Worm (Caenorhabditis elegans) whole organism, young adult: Measurements from ENCODE around the gene frl-1.

ENCODE experiments used
- F22D6.2 ChIP-seq: sonication (generic microtip); optimal IDR thresholded peaks from 2 replicates; lab custom pipeline; 2016; ENCODE audit warnings: mild to moderate bottlenecking, missing genetic modification characterization, missing compliant biosample characterization
- F33H1.4 ChIP-seq: fragments of 200-800 bp; sonication (Bioruptor generic); IDR thresholded peaks from 2 replicates; pipeline ENCODE4 v1.3.6; 2022; ENCODE audit warnings: missing genetic modification reagents, missing genetic modification characterization, missing compliant biosample characterization
- F52B5.7 ChIP-seq: sonication (generic microtip); optimal IDR thresholded peaks from 2 replicates; lab custom pipeline; 2016; ENCODE audit warnings: mild to moderate bottlenecking, missing genetic modification characterization, missing compliant biosample characterization
- F57C9.4 ChIP-seq: sonication (generic microtip); optimal IDR thresholded peaks from 2 replicates; lab custom pipeline; 2017; ENCODE audit warnings: mild to moderate bottlenecking, missing genetic modification characterization, missing compliant biosample characterization
- K11D2.4 ChIP-seq: fragments of 200-800 bp; sonication (Bioruptor generic); IDR thresholded peaks from 2 replicates; pipeline ENCODE4 v1.3.6; 2022; ENCODE audit warnings: missing genetic modification reagents, missing genetic modification characterization, missing compliant biosample characterization
- K12H6.12 ChIP-seq: fragments of 200-800 bp; sonication (Bioruptor generic); optimal IDR thresholded peaks from 2 replicates; lab custom pipeline; 2018; ENCODE audit warnings: mild to moderate bottlenecking, missing genetic modification characterization, missing compliant biosample characterization
- Y53F4B.3 ChIP-seq: fragments of 200-800 bp; sonication (Bioruptor generic); IDR thresholded peaks from 2 replicates; pipeline ENCODE4 v1.3.6; 2022; ENCODE audit warnings: missing genetic modification reagents, missing genetic modification characterization, missing compliant biosample characterization
- Y56A3A.18 ChIP-seq: fragments of 200-800 bp; sonication (Bioruptor generic); IDR thresholded peaks from 2 replicates; pipeline ENCODE4 v1.3.6; 2022; ENCODE audit warnings: missing genetic modification reagents, missing genetic modification characterization, missing compliant biosample characterization
- Y95B8A.8 ChIP-seq: fragments of 200-800 bp; sonication (Bioruptor generic); IDR thresholded peaks from 2 replicates; pipeline ENCODE4 v1.3.6; 2022; ENCODE audit warnings: missing genetic modification reagents, missing genetic modification characterization, missing compliant biosample characterization
- attf-6 ChIP-seq: fragments of 200-800 bp; sonication (Bioruptor generic); IDR thresholded peaks from 2 replicates; pipeline ENCODE4 v1.3.6; 2022; ENCODE audit warnings: missing genetic modification reagents, missing genetic modification characterization, missing compliant biosample characterization
- ceh-27 ChIP-seq: fragments of 200-800 bp; sonication (Bioruptor generic); optimal IDR thresholded peaks from 2 replicates; lab custom pipeline; 2018; ENCODE audit warnings: mild to moderate bottlenecking, missing genetic modification characterization, moderate library complexity, missing compliant biosample characterization
- ceh-40 ChIP-seq: fragments of 200-800 bp; sonication (Bioruptor generic); IDR thresholded peaks from 2 replicates; pipeline ENCODE4 v1.3.6; 2022; ENCODE audit warnings: missing genetic modification characterization, missing compliant biosample characterization
- ceh-91 ChIP-seq: fragments of 200-800 bp; sonication (Bioruptor generic); IDR thresholded peaks from 2 replicates; pipeline ENCODE4 v1.3.6; 2022; ENCODE audit warnings: missing genetic modification reagents, missing genetic modification characterization, missing compliant biosample characterization
- die-1 ChIP-seq: sonication (generic microtip); optimal IDR thresholded peaks from 2 replicates; lab custom pipeline; 2016; ENCODE audit warnings: missing genotype, mild to moderate bottlenecking, missing genetic modification characterization, missing compliant biosample characterization
- dpff-1 ChIP-seq: sonication (generic microtip); optimal IDR thresholded peaks from 2 replicates; lab custom pipeline; 2017; ENCODE audit warnings: mild to moderate bottlenecking, missing genetic modification characterization, missing compliant biosample characterization
- ets-4 ChIP-seq: fragments of 200-800 bp; sonication (Bioruptor generic); optimal IDR thresholded peaks from 2 replicates; lab custom pipeline; 2018; ENCODE audit warnings: mild to moderate bottlenecking, missing genetic modification characterization, missing compliant biosample characterization
- gei-17 ChIP-seq: fragments of 200-800 bp; sonication (Bioruptor generic); optimal IDR thresholded peaks from 2 replicates; lab custom pipeline; 2018; ENCODE audit warnings: mild to moderate bottlenecking, missing genetic modification characterization, missing compliant biosample characterization
- hlh-12 ChIP-seq: sonication (generic microtip); optimal IDR thresholded peaks from 2 replicates; lab custom pipeline; 2016; ENCODE audit warnings: missing genetic modification characterization, missing compliant biosample characterization
- hmg-1.2 ChIP-seq: fragments of 200-800 bp; sonication (Bioruptor generic); IDR thresholded peaks from 2 replicates; pipeline ENCODE4 v1.3.6; 2022; ENCODE audit warnings: missing genetic modification reagents, missing genetic modification characterization, missing compliant biosample characterization
- hrde-1 ChIP-seq: sonication (generic microtip); optimal IDR thresholded peaks from 2 replicates; lab custom pipeline; 2016; ENCODE audit warnings: missing genetic modification characterization, mild to moderate bottlenecking, missing compliant biosample characterization, moderate library complexity, missing genotype, missing genetic modification reagents, borderline replicate concordance
- lag-1 ChIP-seq: fragments of 200-800 bp; sonication (Bioruptor generic); IDR thresholded peaks from 2 replicates; pipeline ENCODE4 v1.3.6; 2022; ENCODE audit warnings: missing genetic modification reagents, missing genetic modification characterization, missing compliant biosample characterization
- lin-35 ChIP-seq, 3 experiments: fragments of 150-350 bp in 2 of 3; sonication (generic microtip) in 1 of 3; optimal IDR thresholded peaks; 2 replicates each; lab custom pipeline; 2014 to 2018; ENCODE audit warnings: missing biosample characterization in 3 of 3, missing genetic modification characterization in 3 of 3, missing genetic modification reagents in 3 of 3
- lin-40 ChIP-seq: sonication (generic microtip); optimal IDR thresholded peaks from 2 replicates; lab custom pipeline; 2016; ENCODE audit warnings: missing genetic modification characterization, mild to moderate bottlenecking, missing compliant biosample characterization, missing genotype, missing genetic modification reagents
- lsl-1 ChIP-seq: fragments of 200-800 bp; sonication (Bioruptor generic); optimal IDR thresholded peaks from 2 replicates; lab custom pipeline; 2018; ENCODE audit warnings: mild to moderate bottlenecking, missing genetic modification characterization, moderate library complexity, missing compliant biosample characterization
- mcd-1 ChIP-seq: fragments of 200-800 bp; sonication (Bioruptor generic); IDR thresholded peaks from 2 replicates; pipeline ENCODE4 v1.3.6; 2022; ENCODE audit warnings: missing genetic modification reagents, missing genetic modification characterization, missing compliant biosample characterization
- mel-28 ChIP-seq: sonication (generic microtip); optimal IDR thresholded peaks from 2 replicates; lab custom pipeline; 2016; ENCODE audit warnings: borderline replicate concordance, mild to moderate bottlenecking, missing genetic modification characterization, missing compliant biosample characterization
- mes-4 ChIP-seq: sonication (generic microtip); optimal IDR thresholded peaks from 2 replicates; lab custom pipeline; 2016; ENCODE audit warnings: missing genotype, missing genetic modification characterization, missing compliant biosample characterization
- mxl-1 ChIP-seq: sonication (generic microtip); optimal IDR thresholded peaks from 2 replicates; lab custom pipeline; 2016; ENCODE audit warnings: missing genetic modification characterization, missing compliant biosample characterization
- nhr-179 ChIP-seq: sonication (generic microtip); optimal IDR thresholded peaks from 2 replicates; lab custom pipeline; 2016; ENCODE audit warnings: mild to moderate bottlenecking, missing genetic modification characterization, missing compliant biosample characterization
- repo-1 ChIP-seq: sonication (generic microtip); optimal IDR thresholded peaks from 2 replicates; lab custom pipeline; 2017; ENCODE audit warnings: mild to moderate bottlenecking, missing genetic modification characterization, missing compliant biosample characterization
- snpc-1.1 ChIP-seq: sonication (generic microtip); optimal IDR thresholded peaks from 2 replicates; lab custom pipeline; 2017; ENCODE audit warnings: missing genetic modification characterization, mild to moderate bottlenecking, missing compliant biosample characterization, antibody characterized with exemption, moderate library complexity, missing genotype, missing genetic modification reagents; ENCODE audit not compliant: insufficient read depth
- snpc-1.3 ChIP-seq: sonication (generic microtip); optimal IDR thresholded peaks from 2 replicates; lab custom pipeline; 2017; ENCODE audit warnings: missing genetic modification characterization, mild to moderate bottlenecking, missing compliant biosample characterization, antibody characterized with exemption, moderate library complexity, missing genotype, missing genetic modification reagents; ENCODE audit not compliant: insufficient read depth
- snpc-3.4 ChIP-seq: sonication (generic microtip); optimal IDR thresholded peaks from 2 replicates; lab custom pipeline; 2017; ENCODE audit warnings: missing genetic modification characterization, mild to moderate bottlenecking, missing compliant biosample characterization, antibody characterized with exemption, moderate library complexity, missing genotype, missing genetic modification reagents
- tbp1 ChIP-seq: fragments of 200-800 bp; sonication (Bioruptor generic); optimal IDR thresholded peaks from 2 replicates; lab custom pipeline; 2018; ENCODE audit warnings: mild to moderate bottlenecking, missing genetic modification characterization, missing compliant biosample characterization
- zim-3 ChIP-seq: sonication (generic microtip); optimal IDR thresholded peaks from 2 replicates; lab custom pipeline; 2017; ENCODE audit warnings: mild to moderate bottlenecking, missing genetic modification characterization, moderate library complexity, missing compliant biosample characterization
- ztf-18 ChIP-seq: sonication (generic microtip); optimal IDR thresholded peaks from 2 replicates; lab custom pipeline; 2016; ENCODE audit warnings: missing genotype, mild to moderate bottlenecking, missing genetic modification characterization, missing compliant biosample characterization
- ztf-26 ChIP-seq: sonication (generic microtip); optimal IDR thresholded peaks from 2 replicates; lab custom pipeline; 2017; ENCODE audit warnings: missing genetic modification characterization, missing compliant biosample characterization
- ztf-3 ChIP-seq: fragments of 200-800 bp; sonication (Bioruptor generic); optimal IDR thresholded peaks from 2 replicates; lab custom pipeline; 2018; ENCODE audit warnings: mild to moderate bottlenecking, missing genetic modification characterization, missing compliant biosample characterization

Gene frl-1

ce11 chrIII:2171892-2172591, 48.1 kb downstream of the frl-1 start (continued):
- TF ChIP-seq ceh-27 (peak; percentile 74), gei-17 (GFP tag; lab: Kevin White, UChicago) (peak; percentile 27), mes-4 (tag; lab: Kevin White, UChicago) (no peak), hrde-1 (tag; lab: Kevin White, UChicago) (no peak), mxl-1 (no peak), K12H6.12 (tag; lab: Kevin White, UChicago) (peak; percentile 90), F22D6.2 (peak; percentile 18), tbp1 (peak; percentile 67), F33H1.4 (GFP tag; lab: Robert Waterston, UW) (peak; percentile 50), lin-40 (tag; lab: Kevin White, UChicago) (peak; percentile 82), hlh-12 (tag; lab: Kevin White, UChicago) (no peak), snpc-1.3 (no peak), ztf-26 (tag; lab: Kevin White, UChicago) (peak; percentile 19), ets-4 (GFP tag; lab: Kevin White, UChicago) (no peak), lag-1 (GFP tag; lab: Robert Waterston, UW) (no peak), K11D2.4 (GFP tag; lab: Robert Waterston, UW) (peak; percentile 58; the same call in 1 of the 2 replicates), nhr-179 (tag; lab: Kevin White, UChicago) (no peak), lsl-1 (GFP tag; lab: Kevin White, UChicago) (peak; percentile 45), Y95B8A.8 (GFP tag; lab: Robert Waterston, UW) (0 out of 2 replicates have a peak, but pooled peaks have one; percentile 31), hmg-1.2 (GFP tag; lab: Robert Waterston, UW) (peak; percentile 86), dpff-1 (tag; lab: Kevin White, UChicago) (no peak), ceh-40 (GFP tag; lab: Robert Waterston, UW) (no peak), snpc-3.4 (no peak), mcd-1 (GFP tag; lab: Robert Waterston, UW) (peak; percentile 61), F52B5.7 (tag; lab: Kevin White, UChicago) (no peak), F57C9.4 (tag; lab: Kevin White, UChicago) (no peak), ztf-18 (tag; lab: Kevin White, UChicago) (peak; percentile 54), snpc-1.1 (tag; lab: Kevin White, UChicago) (no peak), Y56A3A.18 (GFP tag; lab: Robert Waterston, UW) (peak; percentile 50; the same call in 1 of the 2 replicates), mel-28 (tag; lab: Kevin White, UChicago) (no peak), ceh-91 (GFP tag; lab: Robert Waterston, UW) (peak; percentile 20; the same call in 1 of the 2 replicates), ztf-3 (GFP tag; lab: Kevin White, UChicago) (peak; percentile 85)

- TF ChIP-seq zim-3 (tag; lab: Kevin White, UChicago) (no peak), die-1 (tag; lab: Kevin White, UChicago) (no peak), repo-1 (tag; lab: Kevin White, UChicago) (no peak), attf-6 (no peak), Y53F4B.3 (GFP tag; lab: Robert Waterston, UW) (no peak), mcd-1 (GFP tag; lab: Robert Waterston, UW) (0 out of 2 replicates have a peak, but pooled peaks have one; percentile 4), lin-35 (GFP tag; optimal IDR thresholded peaks at IDR 0.05; lab: Kevin White, UChicago) (no peak)
Measured at ce11 chrIII:2197706-2198105, 73.8 kb downstream of the frl-1 start, which contains the start of gene C39B5.6. Gene C39B5.6, plus strand, starts transcription at chrIII:2198006.
